Worm (Caenorhabditis elegans) whole organism, late embryonic: ENCODE results near the gene F21H7.2.

Experiments
- C38D4.7 ChIP-seq: fragments of 200-800 bp; sonication (Bioruptor generic); optimal IDR thresholded peaks from 2 replicates; lab custom pipeline; 2018; ENCODE audit warnings: mild to moderate bottlenecking, missing genetic modification characterization, moderate library complexity, missing compliant biosample characterization
- K02D7.2 ChIP-seq: sonication (generic microtip); optimal IDR thresholded peaks from 2 replicates; lab custom pipeline; 2017; ENCODE audit warnings: mild to moderate bottlenecking, missing genetic modification characterization, missing compliant biosample characterization
- T23F11.4 ChIP-seq: fragments of 200-800 bp; sonication (Bioruptor generic); optimal IDR thresholded peaks from 2 replicates; lab custom pipeline; 2018; ENCODE audit warnings: mild to moderate bottlenecking, missing genetic modification characterization, missing compliant biosample characterization
- Y22D7AL.16 ChIP-seq: sonication (generic microtip); optimal IDR thresholded peaks from 2 replicates; lab custom pipeline; 2016; ENCODE audit warnings: missing genetic modification characterization, missing compliant biosample characterization
- ahr-1 ChIP-seq: sonication (generic microtip); optimal IDR thresholded peaks from 2 replicates; lab custom pipeline; 2016; ENCODE audit warnings: missing genetic modification characterization, missing compliant biosample characterization
- ceh-14 ChIP-seq: sonication (generic microtip); optimal IDR thresholded peaks from 2 replicates; lab custom pipeline; 2016; ENCODE audit warnings: missing genotype, missing genetic modification characterization, missing compliant biosample characterization
- ceh-18 ChIP-seq: sonication (generic microtip); optimal IDR thresholded peaks from 2 replicates; lab custom pipeline; 2016; ENCODE audit warnings: missing genetic modification characterization, missing compliant biosample characterization
- ceh-19 ChIP-seq: fragments of 200-800 bp; sonication (Bioruptor generic); optimal IDR thresholded peaks from 2 replicates; lab custom pipeline; 2018; ENCODE audit warnings: mild to moderate bottlenecking, missing genetic modification characterization, missing compliant biosample characterization
- ceh-24 ChIP-seq: sonication (generic microtip); optimal IDR thresholded peaks from 2 replicates; lab custom pipeline; 2016; ENCODE audit warnings: mild to moderate bottlenecking, missing genetic modification characterization, missing compliant biosample characterization
- ceh-30 ChIP-seq: fragments of 150-350 bp; optimal IDR thresholded peaks from 2 replicates; lab custom pipeline; 2014; ENCODE audit warnings: missing biosample characterization, missing genetic modification characterization
- ceh-31 ChIP-seq: sonication (generic microtip); optimal IDR thresholded peaks from 2 replicates; lab custom pipeline; 2016; ENCODE audit warnings: missing genetic modification characterization, missing compliant biosample characterization
- ceh-34 ChIP-seq: sonication (generic microtip); optimal IDR thresholded peaks from 2 replicates; lab custom pipeline; 2016; ENCODE audit warnings: mild to moderate bottlenecking, missing genetic modification characterization, missing compliant biosample characterization
- ceh-45 ChIP-seq: fragments of 200-800 bp; sonication (Bioruptor generic); IDR thresholded peaks from 2 replicates; pipeline ENCODE4 v1.3.6; 2022; ENCODE audit warnings: missing genetic modification reagents, missing genetic modification characterization, missing compliant biosample characterization
- ceh-48 ChIP-seq: sonication (generic microtip); optimal IDR thresholded peaks from 2 replicates; lab custom pipeline; 2016; ENCODE audit warnings: missing genetic modification characterization, inconsistent platforms, missing compliant biosample characterization
- che-1 ChIP-seq: sonication (generic microtip); optimal IDR thresholded peaks from 2 replicates; lab custom pipeline; 2016; ENCODE audit warnings: mild to moderate bottlenecking, missing genetic modification characterization, missing compliant biosample characterization
- eyg-1 ChIP-seq: sonication (generic microtip); optimal IDR thresholded peaks from 2 replicates; lab custom pipeline; 2016; ENCODE audit warnings: missing genotype, missing genetic modification characterization, missing compliant biosample characterization
- fax-1 ChIP-seq: sonication (generic microtip); optimal IDR thresholded peaks from 2 replicates; lab custom pipeline; 2016; ENCODE audit warnings: missing genotype, missing genetic modification characterization, missing compliant biosample characterization
- hlh-13 ChIP-seq: fragments of 200-800 bp; sonication (Bioruptor generic); optimal IDR thresholded peaks from 2 replicates; lab custom pipeline; 2018; ENCODE audit warnings: mild to moderate bottlenecking, missing genetic modification characterization, missing compliant biosample characterization
- hlh-30 ChIP-seq: sonication (generic microtip); optimal IDR thresholded peaks from 2 replicates; lab custom pipeline; 2017; ENCODE audit warnings: antibody characterized with exemption, missing genetic modification characterization, missing compliant biosample characterization; ENCODE audit not compliant: insufficient read depth
- hlh-6 ChIP-seq: sonication (generic microtip); optimal IDR thresholded peaks from 2 replicates; lab custom pipeline; 2016; ENCODE audit warnings: missing genotype, missing genetic modification characterization, missing compliant biosample characterization
- hlh-8 ChIP-seq: sonication (generic microtip); optimal IDR thresholded peaks from 2 replicates; lab custom pipeline; 2016; ENCODE audit warnings: missing genotype, missing genetic modification characterization, missing compliant biosample characterization
- lim-6 ChIP-seq: sonication (generic microtip); optimal IDR thresholded peaks from 2 replicates; lab custom pipeline; 2016; ENCODE audit warnings: missing genetic modification characterization, missing compliant biosample characterization
- lin-11 ChIP-seq: fragments of 200-800 bp; sonication (Bioruptor generic); optimal IDR thresholded peaks from 2 replicates; lab custom pipeline; 2018; ENCODE audit warnings: mild to moderate bottlenecking, missing genetic modification characterization, missing compliant biosample characterization
- madf-2 ChIP-seq: sonication (generic microtip); optimal IDR thresholded peaks from 2 replicates; lab custom pipeline; 2017; ENCODE audit warnings: missing genetic modification characterization, missing compliant biosample characterization
- mec-3 ChIP-seq: sonication (generic microtip); optimal IDR thresholded peaks from 2 replicates; lab custom pipeline; 2016; ENCODE audit warnings: borderline replicate concordance, missing genetic modification characterization, missing compliant biosample characterization
- nfya-1 ChIP-seq: sonication (generic microtip); optimal IDR thresholded peaks from 2 replicates; lab custom pipeline; 2017; ENCODE audit warnings: missing genetic modification characterization, mild to moderate bottlenecking, missing compliant biosample characterization, antibody characterized with exemption, moderate library complexity
- nhr-11 ChIP-seq: fragments of 150-350 bp; optimal IDR thresholded peaks from 2 replicates; lab custom pipeline; 2014; ENCODE audit warnings: missing biosample characterization, missing genetic modification characterization
- nhr-232 ChIP-seq: sonication (generic microtip); optimal IDR thresholded peaks from 2 replicates; lab custom pipeline; 2016; ENCODE audit warnings: missing genetic modification characterization, missing compliant biosample characterization
- pha-2 ChIP-seq: sonication (generic microtip); optimal IDR thresholded peaks from 2 replicates; lab custom pipeline; 2017; ENCODE audit warnings: mild to moderate bottlenecking, missing genetic modification characterization, missing compliant biosample characterization
- pha-4 ChIP-seq: fragments of 150-350 bp; optimal IDR thresholded peaks from 2 replicates; lab custom pipeline; 2018; ENCODE audit warnings: missing biosample characterization, missing genetic modification reagents, missing genetic modification characterization
- ref-2 ChIP-seq: sonication (generic microtip); optimal IDR thresholded peaks from 2 replicates; lab custom pipeline; 2016; ENCODE audit warnings: missing genetic modification characterization, missing compliant biosample characterization
- sox-4 ChIP-seq: sonication (generic microtip); optimal IDR thresholded peaks from 2 replicates; lab custom pipeline; 2017; ENCODE audit warnings: mild to moderate bottlenecking, missing genetic modification characterization, inconsistent platforms, missing compliant biosample characterization
- tbx-2 ChIP-seq: sonication (generic microtip); optimal IDR thresholded peaks from 2 replicates; lab custom pipeline; 2016; ENCODE audit warnings: missing genetic modification characterization, missing compliant biosample characterization
- tbx-7 ChIP-seq: sonication (generic microtip); optimal IDR thresholded peaks from 2 replicates; lab custom pipeline; 2016; ENCODE audit warnings: missing genotype, missing genetic modification characterization, missing compliant biosample characterization
- ttx-3 ChIP-seq: sonication (generic microtip); optimal IDR thresholded peaks from 2 replicates; lab custom pipeline; 2016; ENCODE audit warnings: missing genetic modification reagents, missing genetic modification characterization, missing compliant biosample characterization
- unc-3 ChIP-seq, 2 experiments: fragments of 200-800 bp in 1 of 2; sonication (Bioruptor generic) in 1 of 2; sonication (generic microtip) in 1 of 2; conservative IDR thresholded peaks in 1 of 2; optimal IDR thresholded peaks in 1 of 2; 2 replicates each; pipeline versions ENCODE4 v1.3.6 to Lab custom; 2016 to 2022; ENCODE audit warnings: missing compliant biosample characterization in 2 of 2, missing genetic modification characterization in 2 of 2, missing genetic modification reagents in 1 of 2
- unc-55 ChIP-seq: sonication (generic microtip); optimal IDR thresholded peaks from 2 replicates; lab custom pipeline; 2017; ENCODE audit warnings: missing biosample characterization, missing genetic modification reagents, missing genetic modification characterization
- unc-86 ChIP-seq: sonication (generic microtip); optimal IDR thresholded peaks from 2 replicates; lab custom pipeline; 2016; ENCODE audit warnings: missing genetic modification characterization, missing compliant biosample characterization
- ztf-16 ChIP-seq: sonication (generic microtip); optimal IDR thresholded peaks from 2 replicates; lab custom pipeline; 2017; ENCODE audit warnings: missing genetic modification characterization, missing compliant biosample characterization

The F21H7.2 gene

ce11 chrV:16266514-16266913, 36.7 kb upstream of the F21H7.2 start, which contains the start of gene T13F3.4:
Gene T13F3.4, minus strand, starts transcription at chrV:16266614.
- TF ChIP-seq hlh-6 (tag; lab: Kevin White, UChicago), result no peak
- TF ChIP-seq lin-11 (tag; lab: Kevin White, UChicago), result no peak
- no peak for TF ChIP-seq hlh-8 (tag; lab: Kevin White, UChicago)
- TF ChIP-seq ceh-48 (tag; lab: Kevin White, UChicago), result no peak
- no peak for TF ChIP-seq ceh-18 (tag; lab: Kevin White, UChicago)
- no peak for TF ChIP-seq fax-1 (tag; lab: Kevin White, UChicago)
- TF ChIP-seq ceh-24 (tag; lab: Kevin White, UChicago), result no peak
- TF ChIP-seq pha-4 (tag; lab: Kevin White, UChicago), result no peak
- no peak for TF ChIP-seq lim-6 (tag; lab: Kevin White, UChicago)
- TF ChIP-seq che-1, result no peak
- no peak for TF ChIP-seq ttx-3 (tag; lab: Kevin White, UChicago)
- no peak for TF ChIP-seq ceh-14 (tag; lab: Kevin White, UChicago)
- no peak for TF ChIP-seq sox-4 (tag; lab: Kevin White, UChicago)
- TF ChIP-seq nfya-1 (tag; lab: Kevin White, UChicago), result no peak
- TF ChIP-seq tbx-2 (tag; lab: Kevin White, UChicago), result no peak
- no peak for TF ChIP-seq mec-3

- TF ChIP-seq ceh-24 (tag; lab: Kevin White, UChicago) (no peak), pha-2 (tag; lab: Kevin White, UChicago) (no peak), ceh-30 (tag; lab: Kevin White, UChicago) (no peak), ceh-19 (GFP tag; lab: Kevin White, UChicago) (no peak)
These were observed 29.9 kb upstream of the F21H7.2 start, which contains the start of gene nhr-127 for ce11 chrV:16259684-16260083. Gene nhr-127, plus strand, starts transcription at chrV:16259984.

ce11 chrV:16258142-16258541, 28.3 kb upstream of the F21H7.2 start, which contains the start of gene nhr-218:
Gene nhr-218, plus strand, starts transcription at chrV:16258442.
- TF ChIP-seq tbx-7 (tag; lab: Kevin White, UChicago) (no peak), T23F11.4 (GFP tag; lab: Kevin White, UChicago) (no peak), hlh-6 (tag; lab: Kevin White, UChicago) (no peak), ceh-14 (tag; lab: Kevin White, UChicago) (no peak), nfya-1 (tag; lab: Kevin White, UChicago) (no peak), hlh-13 (GFP tag; lab: Kevin White, UChicago) (no peak), nhr-232 (no peak), madf-2 (tag; lab: Kevin White, UChicago) (no peak), ceh-31 (no peak), ahr-1 (tag; lab: Kevin White, UChicago) (no peak), ceh-19 (GFP tag; lab: Kevin White, UChicago) (no peak), ref-2 (no peak), unc-3 (GFP tag; conservative IDR thresholded peaks at IDR 0.05; lab: Robert Waterston, UW) (no peak), unc-3 (tag; optimal IDR thresholded peaks at IDR 0.05; lab: Kevin White, UChicago) (no peak)

ce11 chrV:16256395-16256794, 26.6 kb upstream of the F21H7.2 start, which contains the start of gene bgnt-1.3:
Gene bgnt-1.3, minus strand, starts transcription at chrV:16256495.
- TF ChIP-seq Y22D7AL.16 (no peak), C38D4.7 (no peak), ztf-16 (tag; lab: Kevin White, UChicago) (no peak), hlh-13 (GFP tag; lab: Kevin White, UChicago) (no peak), hlh-30 (no peak), T23F11.4 (GFP tag; lab: Kevin White, UChicago) (no peak), nhr-11 (no peak), eyg-1 (tag; lab: Kevin White, UChicago) (no peak), unc-55 (GFP tag; lab: Kevin White, UChicago) (no peak), pha-4 (tag; lab: Kevin White, UChicago) (no peak), lin-11 (tag; lab: Kevin White, UChicago) (no peak), unc-86 (no peak), K02D7.2 (tag; lab: Kevin White, UChicago) (no peak), hlh-6 (tag; lab: Kevin White, UChicago) (no peak), ceh-30 (tag; lab: Kevin White, UChicago) (no peak), ceh-45 (no peak), ttx-3 (tag; lab: Kevin White, UChicago) (no peak), ceh-34 (tag; lab: Kevin White, UChicago) (no peak), ceh-14 (tag; lab: Kevin White, UChicago) (no peak), lim-6 (tag; lab: Kevin White, UChicago) (no peak)
